Fruit fly (Drosophila melanogaster) whole organism, larva: Measurements from ENCODE around the gene CG3982.
A peak's percentile ranks its signal among the peaks of the same experiment; 100 is the strongest.

Source experiments
- noc ChIP-seq: fragments of 200-800 bp; sonication (Bioruptor generic); optimal IDR thresholded peaks from 3 replicates; lab custom pipeline; 2019; ENCODE audit warnings: missing biosample characterization, mild to moderate bottlenecking, missing genetic modification characterization, moderate library complexity

The CG3982 gene

DNA sequence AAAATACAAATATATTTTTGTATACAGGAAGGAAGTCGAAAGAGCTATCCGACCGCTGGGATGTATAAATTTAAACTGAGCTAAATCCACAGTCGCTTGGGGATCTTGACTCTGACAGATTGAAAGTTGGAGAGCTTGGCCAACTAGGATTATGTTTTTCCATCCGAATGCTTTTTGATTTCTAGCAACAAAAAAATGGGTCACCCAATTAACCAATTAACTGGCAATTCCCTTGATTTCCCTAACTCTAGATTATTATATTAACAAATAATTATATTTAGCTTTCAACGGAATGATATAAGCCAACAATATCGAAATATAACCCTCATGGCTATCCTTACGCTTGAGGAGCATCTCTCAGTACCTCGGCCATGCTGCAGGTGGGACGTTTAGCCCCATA is at the start of gene CG3982:
Gene CG3982, minus strand, starts transcription at position 101 of the 400 bp plus-strand sequence.
- TF ChIP-seq noc (tag; lab: Kevin White, UChicago) = no peak

dm6 chr3L:9466595-9466994 is 49.4 kb upstream of the CG3982 start:
- TF ChIP-seq noc (tag; lab: Kevin White, UChicago) = peak; percentile 1

dm6 chr3L:9465652-9466244 is 48.6 kb upstream of the CG3982 start:
- no peak for TF ChIP-seq noc (tag; lab: Kevin White, UChicago)

dm6 chr3L:9462794-9463193 is 45.6 kb upstream of the CG3982 start:
- TF ChIP-seq noc (tag; lab: Kevin White, UChicago) = no peak

dm6 chr3L:9462247-9462769 is 45.1 kb upstream of the CG3982 start:
- TF ChIP-seq noc (tag; lab: Kevin White, UChicago) = peak; percentile 85

DNA sequence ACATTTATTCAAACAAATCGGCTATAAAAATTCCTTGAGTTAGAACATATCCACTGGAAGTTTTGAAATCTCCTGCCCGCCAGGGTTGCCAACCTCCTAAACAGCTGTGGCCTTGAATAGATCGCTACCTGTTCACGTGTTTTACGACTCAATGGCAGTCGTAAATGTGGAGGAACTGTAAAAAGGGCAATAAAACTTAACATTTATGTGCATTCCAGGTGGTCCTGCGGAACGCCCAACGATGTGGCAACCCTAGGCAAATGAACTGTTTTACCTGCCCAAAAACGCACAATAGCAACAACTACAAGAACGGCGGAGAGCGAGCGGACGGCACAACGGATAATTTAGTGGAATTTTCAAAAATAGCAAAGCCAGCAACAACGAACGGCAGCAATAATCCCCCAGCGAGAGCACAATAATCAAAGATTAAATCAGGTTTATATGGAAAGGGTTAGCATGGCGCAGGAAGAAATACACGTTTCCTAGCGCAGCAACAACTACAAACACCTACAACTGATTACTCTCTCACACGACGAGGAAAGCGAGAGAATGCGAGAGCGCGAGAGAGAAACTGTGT is 44.6 kb upstream of the CG3982 start:
- TF ChIP-seq noc (tag; lab: Kevin White, UChicago) = no peak

- peak; percentile 67 for TF ChIP-seq noc (tag; lab: Kevin White, UChicago)
Measured at dm6 chr3L:9460775-9461491, 43.7 kb upstream of the CG3982 start, which contains the start of the genes CG3434 and CG44838. Gene CG3434, minus strand, starts transcription at chr3L:9460799. Gene CG44838, plus strand, starts transcription at chr3L:9461050.

dm6 chr3L:9457619-9458092 is 40.5 kb upstream of the CG3982 start, which contains the start of gene CG3437:
Gene CG3437, minus strand, starts transcription at chr3L:9457669.
- peak; percentile 99 for TF ChIP-seq noc (tag; lab: Kevin White, UChicago)

DNA sequence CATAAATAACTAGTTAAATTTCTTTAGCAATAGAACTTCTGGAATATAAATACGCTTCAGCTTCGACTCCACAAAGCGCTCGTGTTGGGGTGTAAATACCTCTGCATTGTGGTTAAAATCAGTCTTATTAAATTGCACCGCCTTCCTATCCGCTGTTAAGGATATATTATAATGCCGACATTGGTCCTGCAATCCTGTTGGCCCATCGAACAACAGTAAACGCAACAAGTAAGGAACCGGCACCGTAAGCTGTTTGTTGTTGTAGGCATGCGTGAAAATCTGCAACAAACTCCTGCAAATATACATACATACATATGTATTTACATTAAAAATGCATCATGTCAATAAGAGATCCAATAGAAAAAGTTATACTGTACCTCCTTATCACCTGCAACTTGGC is 39.2 kb upstream of the CG3982 start:
- no peak for TF ChIP-seq noc (tag; lab: Kevin White, UChicago)

DNA sequence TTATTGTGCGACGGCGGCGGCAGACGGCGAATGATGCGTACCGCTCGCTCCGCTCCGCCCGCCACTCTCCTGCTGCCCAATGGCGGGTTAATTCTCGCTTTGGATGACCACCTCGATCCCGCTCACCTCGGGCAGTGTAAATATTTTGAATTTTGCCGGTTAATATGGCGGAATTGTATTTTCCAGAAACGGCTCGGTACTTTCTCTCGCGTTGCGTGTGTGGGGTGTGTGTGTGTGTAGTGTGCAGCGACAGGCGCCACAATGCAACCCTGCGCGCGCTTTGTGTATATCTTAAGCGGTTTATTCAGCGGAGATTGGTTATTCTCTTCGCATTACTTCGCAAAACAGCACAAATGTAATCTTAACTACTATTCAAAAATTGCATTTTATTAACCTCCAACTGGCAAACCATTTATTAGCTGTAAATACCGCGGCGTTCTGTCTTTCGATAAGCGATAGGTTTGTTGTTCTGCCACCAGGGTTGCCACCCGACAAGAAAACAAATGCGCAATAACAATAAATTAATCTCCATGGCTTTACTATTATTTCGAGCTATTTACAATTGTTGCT is 38.7 kb upstream of the CG3982 start, which contains the start of the genes phol and CG3552:
Gene phol, minus strand, starts transcription at position 463 of the 570 bp plus-strand sequence.
Gene CG3552, plus strand, starts transcription at position 500 of the 570 bp plus-strand sequence.
- TF ChIP-seq noc (tag; lab: Kevin White, UChicago) = no peak

DNA sequence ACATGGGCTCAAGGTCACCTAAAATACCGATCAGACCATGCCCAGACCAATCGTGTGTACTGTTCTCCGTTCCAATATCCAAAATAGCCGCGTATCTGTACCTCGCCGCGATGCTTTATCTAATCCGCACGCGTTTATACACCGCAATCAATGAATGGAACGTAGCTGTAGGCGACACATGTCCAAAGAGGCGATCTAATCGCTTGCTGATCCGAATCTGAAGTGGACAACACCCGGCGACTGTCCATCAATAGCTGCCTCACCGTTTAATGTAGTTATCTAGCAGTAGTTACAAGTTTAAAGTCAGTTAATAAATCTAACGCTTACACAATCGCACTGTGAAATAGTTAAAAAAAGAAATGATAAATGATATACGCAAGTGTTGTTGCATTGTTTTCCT is 35.2 kb upstream of the CG3982 start:
- no peak for TF ChIP-seq noc (tag; lab: Kevin White, UChicago)

dm6 chr3L:9451522-9452118 is 34.4 kb upstream of the CG3982 start, which contains the start of the genes CG3448 and ghi:
Gene CG3448, minus strand, starts transcription at chr3L:9451572.
Gene ghi, plus strand, starts transcription at chr3L:9451876.
- peak; percentile 56 for TF ChIP-seq noc (tag; lab: Kevin White, UChicago)

dm6 chr3L:9447239-9447777 is 30.1 kb upstream of the CG3982 start:
- peak; percentile 64 for TF ChIP-seq noc (tag; lab: Kevin White, UChicago)

DNA sequence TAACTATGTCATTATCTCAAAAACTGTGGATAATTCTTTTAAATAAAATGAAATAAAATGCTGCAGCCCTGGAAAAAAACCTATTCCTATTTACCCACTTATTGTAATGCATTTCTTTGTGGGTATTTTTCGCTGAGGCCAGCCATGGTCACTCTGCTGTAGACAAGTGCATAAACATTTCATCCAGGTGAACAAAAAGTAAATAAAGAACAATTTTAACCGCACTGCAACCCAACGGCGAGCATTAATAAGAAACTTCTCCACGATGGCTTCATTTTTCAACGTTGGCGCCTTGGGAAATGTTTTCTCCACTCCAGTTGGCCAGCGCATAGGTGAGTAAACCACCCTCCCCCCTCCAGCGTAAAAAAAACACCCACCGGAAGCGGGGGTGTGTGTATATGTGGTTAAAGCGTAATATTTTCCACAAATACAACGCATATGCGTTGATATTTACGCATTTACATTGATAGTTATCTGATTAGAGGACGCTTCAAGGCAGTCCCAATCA is 29.6 kb upstream of the CG3982 start, which contains the start of gene CG3529:
Gene CG3529, plus strand, starts transcription at position 134 of the 508 bp plus-strand sequence.
- peak; percentile 11 for TF ChIP-seq noc (tag; lab: Kevin White, UChicago)
